Worm (Caenorhabditis elegans) whole organism, L4 larva: Measurements from ENCODE around the gene C13B9.2.

Experiments
- F10B5.3 ChIP-seq: sonication (generic microtip); optimal IDR thresholded peaks from 2 replicates; lab custom pipeline; 2016; ENCODE audit warnings: mild to moderate bottlenecking, missing genetic modification characterization, missing compliant biosample characterization
- F44E2.7 ChIP-seq: fragments of 200-800 bp; sonication (Bioruptor generic); IDR thresholded peaks from 2 replicates; pipeline ENCODE4 v2.1.2; 2022; ENCODE audit warnings: missing genetic modification characterization, missing compliant biosample characterization
- R02D3.7 ChIP-seq: fragments of 150-350 bp; sonication (generic microtip); optimal IDR thresholded peaks from 3 replicates; lab custom pipeline; 2014; ENCODE audit warnings: missing biosample characterization, missing genetic modification characterization
- T20F7.1 ChIP-seq: fragments of 200-800 bp; sonication (Bioruptor generic); optimal IDR thresholded peaks from 2 replicates; lab custom pipeline; 2018; ENCODE audit warnings: mild to moderate bottlenecking, missing genetic modification characterization, missing compliant biosample characterization
- Y105C5A.15 ChIP-seq: fragments of 200-800 bp; sonication (Bioruptor generic); IDR thresholded peaks from 2 replicates; pipeline ENCODE4 v1.3.6; 2022; ENCODE audit warnings: missing genetic modification characterization, missing compliant biosample characterization
- Y5F2A.4 ChIP-seq: fragments of 200-800 bp; sonication (Bioruptor generic); optimal IDR thresholded peaks from 2 replicates; lab custom pipeline; 2018; ENCODE audit warnings: mild to moderate bottlenecking, missing genetic modification characterization, missing compliant biosample characterization
- Y75B8A.6 ChIP-seq: fragments of 200-800 bp; sonication (Bioruptor generic); IDR thresholded peaks from 2 replicates; pipeline ENCODE4 v1.3.6; 2022; ENCODE audit warnings: missing genetic modification reagents, missing genetic modification characterization, missing compliant biosample characterization
- ZK337.2 ChIP-seq: fragments of 200-800 bp; sonication (Bioruptor generic); IDR thresholded peaks from 2 replicates; pipeline ENCODE4 v1.3.6; 2022; ENCODE audit warnings: missing genetic modification reagents, missing genetic modification characterization, missing compliant biosample characterization
- ZK546.5 ChIP-seq, 2 experiments: sonication (generic microtip); optimal IDR thresholded peaks; 2 replicates each; lab custom pipeline; 2017; ENCODE audit warnings: missing biosample characterization in 2 of 2, missing genetic modification characterization in 2 of 2
- aly-2 ChIP-seq: sonication (generic microtip); optimal IDR thresholded peaks from 2 replicates; lab custom pipeline; 2018; ENCODE audit warnings: missing biosample characterization, missing genetic modification characterization
- arid-1 ChIP-seq: fragments of 200-800 bp; sonication (Bioruptor generic); conservative IDR thresholded peaks from 2 replicates; pipeline ENCODE4 v1.3.6; 2022; ENCODE audit warnings: missing genetic modification reagents, missing genetic modification characterization, missing compliant biosample characterization
- ceh-20 ChIP-seq: fragments of 200-800 bp; sonication (Bioruptor generic); IDR thresholded peaks from 2 replicates; pipeline ENCODE4 v1.3.6; 2022; ENCODE audit warnings: missing genetic modification reagents, missing genetic modification characterization, missing compliant biosample characterization
- ceh-28 ChIP-seq: fragments of 150-350 bp; optimal IDR thresholded peaks from 2 replicates; lab custom pipeline; 2014; ENCODE audit warnings: missing biosample characterization, missing genetic modification reagents, missing genetic modification characterization
- ceh-44 ChIP-seq: fragments of 200-800 bp; sonication (Bioruptor generic); IDR thresholded peaks from 2 replicates; pipeline ENCODE4 v1.3.6; 2022; ENCODE audit warnings: missing genetic modification reagents, missing genetic modification characterization, missing compliant biosample characterization
- ces-1 ChIP-seq: fragments of 150-350 bp; sonication (generic microtip); optimal IDR thresholded peaks from 4 replicates; lab custom pipeline; 2014; ENCODE audit warnings: missing biosample characterization, missing genetic modification reagents, missing genetic modification characterization
- daf-16 ChIP-seq, 3 experiments: sonication (generic microtip); optimal IDR thresholded peaks; 2 replicates each; lab custom pipeline; 2016 to 2017; ENCODE audit warnings: missing genetic modification characterization in 3 of 3, missing genetic modification reagents in 3 of 3, mild to moderate bottlenecking in 2 of 3, missing compliant biosample characterization in 2 of 3, missing biosample characterization in 1 of 3, moderate library complexity in 1 of 3
- daf-19 ChIP-seq: fragments of 200-800 bp; sonication (Bioruptor generic); conservative IDR thresholded peaks from 2 replicates; pipeline ENCODE4 v1.3.6; 2022; ENCODE audit warnings: missing genetic modification characterization, missing compliant biosample characterization
- dmd-8 ChIP-seq: fragments of 200-800 bp; sonication (Bioruptor generic); IDR thresholded peaks from 2 replicates; pipeline ENCODE4 v1.3.6; 2022; ENCODE audit warnings: missing genetic modification characterization, missing compliant biosample characterization
- dmd-9 ChIP-seq: fragments of 200-800 bp; sonication (Bioruptor generic); IDR thresholded peaks from 2 replicates; pipeline ENCODE4 v1.3.6; 2022; ENCODE audit warnings: missing genetic modification reagents, missing genetic modification characterization, missing compliant biosample characterization
- dpl-1 ChIP-seq: fragments of 150-350 bp; optimal IDR thresholded peaks from 2 replicates; lab custom pipeline; 2014; ENCODE audit warnings: missing biosample characterization, missing genetic modification reagents, missing genetic modification characterization
- dve-1 ChIP-seq: sonication (generic microtip); optimal IDR thresholded peaks from 2 replicates; lab custom pipeline; 2017; ENCODE audit warnings: antibody characterized with exemption, mild to moderate bottlenecking, missing genetic modification characterization, missing compliant biosample characterization; ENCODE audit not compliant: insufficient read depth
- egl-43 ChIP-seq: fragments of 200-800 bp; sonication (Bioruptor generic); IDR thresholded peaks from 2 replicates; pipeline ENCODE4 v1.3.6; 2022; ENCODE audit warnings: missing genetic modification reagents, missing genetic modification characterization, missing compliant biosample characterization
- fkh-10 ChIP-seq: fragments of 150-350 bp; optimal IDR thresholded peaks from 2 replicates; lab custom pipeline; 2014; ENCODE audit warnings: missing biosample characterization, missing genetic modification reagents, missing genetic modification characterization
- jun-1 ChIP-seq: fragments of 150-350 bp; optimal IDR thresholded peaks from 2 replicates; lab custom pipeline; 2014; ENCODE audit warnings: missing biosample characterization, missing genetic modification reagents, missing genetic modification characterization
- lim-7 ChIP-seq: fragments of 200-800 bp; sonication (Bioruptor generic); IDR thresholded peaks from 2 replicates; pipeline ENCODE4 v1.3.6; 2022; ENCODE audit warnings: missing genetic modification characterization, missing compliant biosample characterization
- lin-1 ChIP-seq: fragments of 200-800 bp; sonication (Bioruptor generic); IDR thresholded peaks from 2 replicates; pipeline ENCODE4 v1.3.6; 2022; ENCODE audit warnings: missing genetic modification reagents, missing genetic modification characterization, missing compliant biosample characterization
- lin-13 ChIP-seq: fragments of 150-350 bp; optimal IDR thresholded peaks from 2 replicates; lab custom pipeline; 2014; ENCODE audit warnings: missing biosample characterization, missing genetic modification reagents, missing genetic modification characterization
- lin-29 ChIP-seq: fragments of 200-800 bp; sonication (Bioruptor generic); IDR thresholded peaks from 2 replicates; pipeline ENCODE4 v1.3.6; 2022; ENCODE audit warnings: missing genetic modification reagents, missing genetic modification characterization, missing compliant biosample characterization
- lin-38 ChIP-seq: fragments of 200-800 bp; sonication (Bioruptor generic); IDR thresholded peaks from 2 replicates; pipeline ENCODE4 v1.3.6; 2022; ENCODE audit warnings: missing genetic modification reagents, missing genetic modification characterization, missing compliant biosample characterization
- lsy-2 ChIP-seq, 2 experiments: fragments of 150-350 bp in 1 of 2; sonication (generic microtip) in 1 of 2; optimal IDR thresholded peaks; 2 replicates each; lab custom pipeline; 2014 to 2017; ENCODE audit warnings: missing biosample characterization in 2 of 2, missing genetic modification characterization in 2 of 2
- madf-5 ChIP-seq, 2 experiments: fragments of 200-800 bp; sonication (Bioruptor generic); IDR thresholded peaks; 2 replicates each; pipeline ENCODE4 v1.3.6; 2022; ENCODE audit warnings: missing compliant biosample characterization in 2 of 2, missing genetic modification characterization in 2 of 2
- mep-1 ChIP-seq: fragments of 150-350 bp; sonication (generic microtip); optimal IDR thresholded peaks from 3 replicates; lab custom pipeline; 2014; ENCODE audit warnings: missing biosample characterization, missing genetic modification characterization
- mxl-2 ChIP-seq: fragments of 200-800 bp; sonication (Bioruptor generic); conservative IDR thresholded peaks from 2 replicates; pipeline ENCODE4 v1.3.6; 2022; ENCODE audit warnings: missing genetic modification reagents, missing genetic modification characterization, missing compliant biosample characterization
- mxl-3 ChIP-seq: fragments of 200-800 bp; sonication (Bioruptor generic); optimal IDR thresholded peaks from 2 replicates; lab custom pipeline; 2018; ENCODE audit warnings: mild to moderate bottlenecking, missing genetic modification characterization, missing compliant biosample characterization
- nhr-102 ChIP-seq: sonication (generic microtip); optimal IDR thresholded peaks from 2 replicates; lab custom pipeline; 2016; ENCODE audit warnings: mild to moderate bottlenecking, missing genetic modification characterization, moderate library complexity, missing compliant biosample characterization
- nhr-25 ChIP-seq: sonication (generic microtip); optimal IDR thresholded peaks from 2 replicates; lab custom pipeline; 2017; ENCODE audit warnings: missing genetic modification characterization, mild to moderate bottlenecking, missing compliant biosample characterization, antibody characterized with exemption, moderate library complexity, borderline replicate concordance; ENCODE audit not compliant: insufficient read depth
- nhr-28 ChIP-seq: fragments of 150-350 bp; optimal IDR thresholded peaks from 2 replicates; lab custom pipeline; 2014; ENCODE audit warnings: missing biosample characterization, missing genetic modification characterization
- nhr-42 ChIP-seq: fragments of 200-800 bp; sonication (Bioruptor generic); IDR thresholded peaks from 2 replicates; pipeline ENCODE4 v1.3.6; 2022; ENCODE audit warnings: missing genetic modification characterization, missing compliant biosample characterization
- nhr-6 ChIP-seq: fragments of 150-350 bp; optimal IDR thresholded peaks from 2 replicates; lab custom pipeline; 2014; ENCODE audit warnings: missing biosample characterization, missing genetic modification characterization
- nhr-77 ChIP-seq: fragments of 150-350 bp; optimal IDR thresholded peaks from 2 replicates; lab custom pipeline; 2014; ENCODE audit warnings: missing biosample characterization, missing genetic modification characterization
- pha-4 ChIP-seq, 2 experiments: fragments of 150-350 bp in 1 of 2; fragments of 200-800 bp in 1 of 2; sonication (Bioruptor generic) in 1 of 2; IDR thresholded peaks in 1 of 2; optimal IDR thresholded peaks in 1 of 2; 2 replicates each; pipeline versions ENCODE4 v1.3.6 to Lab custom; 2014 to 2022; ENCODE audit warnings: missing genetic modification characterization in 2 of 2, missing genetic modification reagents in 2 of 2, missing biosample characterization in 1 of 2, missing compliant biosample characterization in 1 of 2
- php-3 ChIP-seq: fragments of 200-800 bp; sonication (Bioruptor generic); IDR thresholded peaks from 2 replicates; pipeline ENCODE4 v1.3.6; 2022; ENCODE audit warnings: missing genetic modification reagents, missing genetic modification characterization, missing compliant biosample characterization
- pqm-1 ChIP-seq: sonication (generic microtip); optimal IDR thresholded peaks from 2 replicates; lab custom pipeline; 2017; ENCODE audit warnings: missing biosample characterization, missing genetic modification characterization
- sdz-12 ChIP-seq: fragments of 200-800 bp; sonication (Bioruptor generic); optimal IDR thresholded peaks from 2 replicates; lab custom pipeline; 2018; ENCODE audit warnings: mild to moderate bottlenecking, missing genetic modification characterization, missing compliant biosample characterization
- set-16 ChIP-seq: fragments of 200-800 bp; sonication (Bioruptor generic); IDR thresholded peaks from 2 replicates; pipeline ENCODE4 v1.3.6; 2022; ENCODE audit warnings: missing genetic modification reagents, missing genetic modification characterization, missing compliant biosample characterization
- skn-1 ChIP-seq: fragments of 150-350 bp; optimal IDR thresholded peaks from 2 replicates; lab custom pipeline; 2014; ENCODE audit warnings: missing biosample characterization, missing genetic modification characterization
- snpc-1.2 ChIP-seq: fragments of 200-800 bp; sonication (Bioruptor generic); IDR thresholded peaks from 2 replicates; pipeline ENCODE4 v1.3.6; 2022; ENCODE audit warnings: missing genetic modification reagents, missing genetic modification characterization, missing compliant biosample characterization
- tag-97 ChIP-seq: fragments of 200-800 bp; sonication (Bioruptor generic); IDR thresholded peaks from 2 replicates; pipeline ENCODE4 v1.3.6; 2022; ENCODE audit warnings: missing genetic modification characterization, missing compliant biosample characterization
- zfp-3 ChIP-seq: fragments of 200-800 bp; sonication (Bioruptor generic); conservative IDR thresholded peaks from 2 replicates; pipeline ENCODE4 v1.3.6; 2022; ENCODE audit warnings: missing genetic modification reagents, missing genetic modification characterization, missing compliant biosample characterization
- zip-11 ChIP-seq: fragments of 200-800 bp; sonication (Bioruptor generic); IDR thresholded peaks from 2 replicates; pipeline ENCODE4 v1.3.6; 2022; ENCODE audit warnings: missing genetic modification characterization, missing compliant biosample characterization
- zip-2 ChIP-seq: fragments of 150-350 bp; optimal IDR thresholded peaks from 2 replicates; lab custom pipeline; 2014; ENCODE audit warnings: missing biosample characterization, missing genetic modification characterization

Gene C13B9.2

ce11 chrIII:6604317-6604716 lies 15.7 kb upstream of the C13B9.2 start:
- TF ChIP-seq dve-1 (tag; lab: Kevin White, UChicago): peak; percentile 43
- no peak for TF ChIP-seq egl-43 (GFP tag; lab: Robert Waterston, UW)
- TF ChIP-seq mxl-2 (GFP tag; lab: Robert Waterston, UW): no peak
- no peak for TF ChIP-seq nhr-77
- no peak for TF ChIP-seq Y75B8A.6 (GFP tag; lab: Robert Waterston, UW)
- no peak for TF ChIP-seq nhr-102 (tag; lab: Kevin White, UChicago)
- no peak for TF ChIP-seq nhr-6
- TF ChIP-seq daf-19 (GFP tag; lab: Robert Waterston, UW): no peak
- TF ChIP-seq mxl-3: no peak
- TF ChIP-seq mep-1 (tag; lab: Kevin White, UChicago): peak; percentile 14
- TF ChIP-seq jun-1 (tag; lab: Kevin White, UChicago): no peak
- TF ChIP-seq php-3: no peak
- TF ChIP-seq ceh-20 (GFP tag; lab: Robert Waterston, UW): no peak
- no peak for TF ChIP-seq skn-1
- TF ChIP-seq ZK546.5 (tag; optimal IDR thresholded peaks at IDR 0.05; lab: Kevin White, UChicago): no peak
- no peak for TF ChIP-seq fkh-10
- TF ChIP-seq ZK337.2 (GFP tag; lab: Robert Waterston, UW): no peak
- peak; percentile 46 for TF ChIP-seq nhr-28 (tag; lab: Kevin White, UChicago)
- no peak for TF ChIP-seq set-16 (GFP tag; lab: Robert Waterston, UW)
- no peak for TF ChIP-seq zip-11
- no peak for TF ChIP-seq sdz-12
- no peak for TF ChIP-seq lin-29 (GFP tag; lab: Robert Waterston, UW)
- no peak for TF ChIP-seq ceh-28 (tag; lab: Kevin White, UChicago)
- TF ChIP-seq zfp-3 (GFP tag; lab: Robert Waterston, UW): no peak
- no peak for TF ChIP-seq nhr-25 (tag; lab: Kevin White, UChicago)
- no peak for TF ChIP-seq R02D3.7
- TF ChIP-seq lin-1 (GFP tag; lab: Robert Waterston, UW): no peak
- no peak for TF ChIP-seq lim-7 (GFP tag; lab: Robert Waterston, UW)
- TF ChIP-seq tag-97 (GFP tag; lab: Robert Waterston, UW): no peak
- 0 out of 2 replicates have a peak, but pooled peaks have one; percentile 11 for TF ChIP-seq dmd-8 (GFP tag; lab: Robert Waterston, UW)
- TF ChIP-seq F44E2.7: no peak
- TF ChIP-seq snpc-1.2 (GFP tag; lab: Robert Waterston, UW): no peak
- TF ChIP-seq lin-13 (GFP tag; lab: Kevin White, UChicago): no peak
- peak; percentile 20 for TF ChIP-seq dpl-1 (GFP tag; lab: Kevin White, UChicago)
- no peak for TF ChIP-seq ceh-44 (GFP tag; lab: Robert Waterston, UW)
- TF ChIP-seq pqm-1: peak; percentile 39
- no peak for TF ChIP-seq daf-16 (GFP tag; optimal IDR thresholded peaks at IDR 0.05; lab: Kevin White, UChicago)
- peak; percentile 5 for TF ChIP-seq daf-16 (tag; optimal IDR thresholded peaks at IDR 0.05; lab: Kevin White, UChicago)
- TF ChIP-seq zip-2 (tag; lab: Kevin White, UChicago): no peak
- no peak for TF ChIP-seq madf-5 (GFP tag; IDR thresholded peaks at IDR 0.05; lab: Robert Waterston, UW)
- no peak for TF ChIP-seq Y105C5A.15
- TF ChIP-seq aly-2 (tag; lab: Kevin White, UChicago): no peak
- peak in 1 of 2 experiments; percentile 19 for TF ChIP-seq lsy-2 (tag; optimal IDR thresholded peaks at IDR 0.05; lab: Kevin White, UChicago)
- no peak for TF ChIP-seq lin-38
- no peak for TF ChIP-seq ces-1 (GFP tag; lab: Kevin White, UChicago)
- no peak for TF ChIP-seq pha-4 (GFP tag; IDR thresholded peaks at IDR 0.05; lab: Robert Waterston, UW)
- no peak for TF ChIP-seq pha-4 (tag; optimal IDR thresholded peaks at IDR 0.05; lab: Kevin White, UChicago)
- no peak for TF ChIP-seq dmd-9 (GFP tag; lab: Robert Waterston, UW)
- TF ChIP-seq Y5F2A.4 (GFP tag; lab: Kevin White, UChicago): no peak
- no peak for TF ChIP-seq T20F7.1 (GFP tag; lab: Kevin White, UChicago)
- TF ChIP-seq nhr-42 (GFP tag; lab: Robert Waterston, UW): no peak
- TF ChIP-seq F10B5.3: no peak
- no peak for TF ChIP-seq arid-1
